Worm (Caenorhabditis elegans): ENCODE results near the gene ptr-18.

ptr-18 gene

ce11 chrII:12994009-12994788, 28.9 kb downstream of the ptr-18 start (continued):
- no peak for TF ChIP-seq ceh-58 (GFP tag; IDR thresholded peaks at IDR 0.05)
- no peak for TF ChIP-seq mes-4 (tag; optimal IDR thresholded peaks at IDR 0.05)
- TF ChIP-seq hrde-1 (tag; optimal IDR thresholded peaks at IDR 0.05; ENCODE audit: borderline replicate concordance), result no peak
- TF ChIP-seq tbp1 (GFP tag; optimal IDR thresholded peaks at IDR 0.05), result peak; percentile 54
- TF ChIP-seq mxl-1 (tag; optimal IDR thresholded peaks at IDR 0.05), result no peak
- peak; percentile 22; the same call in 1 of the 2 replicates for TF ChIP-seq C06A6.2 (GFP tag; conservative IDR thresholded peaks at IDR 0.05)
- no peak for TF ChIP-seq dpl-1 (GFP tag; optimal IDR thresholded peaks at IDR 0.05)
- TF ChIP-seq F57C9.4 (tag; optimal IDR thresholded peaks at IDR 0.05), result no peak
- TF ChIP-seq T07F8.4 (tag; optimal IDR thresholded peaks at IDR 0.05), result no peak
- no peak for TF ChIP-seq snpc-3.4 (tag; optimal IDR thresholded peaks at IDR 0.05)
- TF ChIP-seq snpc-1.3 (tag; optimal IDR thresholded peaks at IDR 0.05; ENCODE audit: insufficient read depth), result no peak
- TF ChIP-seq hsf-1 (GFP tag; IDR thresholded peaks at IDR 0.05), result peak; percentile 61; the same call in 1 of the 2 replicates
- no peak for TF ChIP-seq die-1 (tag; optimal IDR thresholded peaks at IDR 0.05)
- TF ChIP-seq cebp-1 (GFP tag; IDR thresholded peaks at IDR 0.05), result no peak
- peak; percentile 58 for TF ChIP-seq cebp-1 (tag; optimal IDR thresholded peaks at IDR 0.05)
- peak; percentile 24; the same call in 1 of the 2 replicates for TF ChIP-seq hmg-1.2 (GFP tag; IDR thresholded peaks at IDR 0.05)
- no peak for TF ChIP-seq somi-1 (GFP tag; optimal IDR thresholded peaks at IDR 0.05)
- TF ChIP-seq him-1 (tag; optimal IDR thresholded peaks at IDR 0.05), result no peak
- no peak for TF ChIP-seq Y79H2A.3 (GFP tag; conservative IDR thresholded peaks at IDR 0.05)
- TF ChIP-seq bed-1 (GFP tag; IDR thresholded peaks at IDR 0.05), result no peak
- no peak for TF ChIP-seq zim-3 (tag; optimal IDR thresholded peaks at IDR 0.05)
- no peak for TF ChIP-seq Y67H2A.10 (GFP tag; conservative IDR thresholded peaks at IDR 0.05)
- TF ChIP-seq pha-4 (tag; optimal IDR thresholded peaks at IDR 0.05), result no peak
- peak; percentile 3 to 20 for TF ChIP-seq let-607 (tag; optimal IDR thresholded peaks at IDR 0.05)
- no peak for TF ChIP-seq F55B11.4 (tag; optimal IDR thresholded peaks at IDR 0.05; ENCODE audit: borderline replicate concordance, insufficient read depth)
- TF ChIP-seq lag-1 (GFP tag; IDR thresholded peaks at IDR 0.05), result no peak
- TF ChIP-seq tlf-1 (GFP tag; optimal IDR thresholded peaks at IDR 0.05), result peak; percentile 83
- no peak for TF ChIP-seq T26A5.8 (tag; optimal IDR thresholded peaks at IDR 0.05)
- TF ChIP-seq Y53G8AR.9 (GFP tag; conservative IDR thresholded peaks at IDR 0.05), result no peak; the same call in none of the 2 replicates
- TF ChIP-seq aptf-2 (GFP tag; conservative IDR thresholded peaks at IDR 0.05), result no peak
- peak; percentile 60 for TF ChIP-seq atf-7 (tag; optimal IDR thresholded peaks at IDR 0.05)
- no peak for TF ChIP-seq ztf-25 (GFP tag; IDR thresholded peaks at IDR 0.05)
- no peak for TF ChIP-seq ceh-40 (GFP tag; IDR thresholded peaks at IDR 0.05)
- TF ChIP-seq F52B5.7 (tag; optimal IDR thresholded peaks at IDR 0.05), result peak; percentile 81
- no peak for TF ChIP-seq rec-8 (tag; optimal IDR thresholded peaks at IDR 0.05)
- no peak for TF ChIP-seq lin-40 (tag; optimal IDR thresholded peaks at IDR 0.05)
- no peak for TF ChIP-seq Y95B8A.8 (GFP tag; IDR thresholded peaks at IDR 0.05)
- TF ChIP-seq bed-2 (GFP tag; IDR thresholded peaks at IDR 0.05), result no peak
- TF ChIP-seq nfyb-1 (GFP tag; IDR thresholded peaks at IDR 0.05), result peak; percentile 70; the same call in 1 of the 2 replicates
- peak; percentile 49 for TF ChIP-seq B0035.1 (tag; optimal IDR thresholded peaks at IDR 0.05)
- TF ChIP-seq sptf-2 (GFP tag; optimal IDR thresholded peaks at IDR 0.05), result no peak
- TF ChIP-seq madf-8 (GFP tag; conservative IDR thresholded peaks at IDR 0.05), result no peak
- peak; percentile 21 for TF ChIP-seq lin-54 (GFP tag; optimal IDR thresholded peaks at IDR 0.05)
- TF ChIP-seq B0019.2 (GFP tag; conservative IDR thresholded peaks at IDR 0.05), result no peak
- TF ChIP-seq hmg-20 (GFP tag; IDR thresholded peaks at IDR 0.05), result no peak; the same call in 1 of the 2 replicates
- TF ChIP-seq akir-1 (GFP tag; optimal IDR thresholded peaks at IDR 0.05), result no peak
